Fruit fly (Drosophila melanogaster) whole organism, embryonic: ENCODE measurements around the gene CG5762.
A peak's percentile ranks its signal among the peaks of the same experiment; 100 is the strongest.

Experiments used
- Aef1 ChIP-seq: fragments of 200-800 bp; sonication (Bioruptor generic); IDR thresholded peaks from 3 replicates; pipeline ENCODE4 v1.3.6; 2022; ENCODE audit warnings: missing biosample characterization, missing genetic modification characterization
- Atf-2 ChIP-seq: fragments of 200-800 bp; sonication (Bioruptor generic); optimal IDR thresholded peaks from 2 replicates; lab custom pipeline; 2016; ENCODE audit warnings: missing biosample characterization, missing genetic modification characterization
- Blimp-1 ChIP-seq: fragments of 200-800 bp; sonication (Bioruptor generic); optimal IDR thresholded peaks from 3 replicates; lab custom pipeline; 2018; ENCODE audit warnings: missing biosample characterization, missing genetic modification characterization, mild to moderate bottlenecking, moderate library complexity, missing genetic modification reagents
- Bteb2 ChIP-seq: fragments of 200-800 bp; sonication (Bioruptor generic); optimal IDR thresholded peaks from 2 replicates; lab custom pipeline; 2016; ENCODE audit warnings: missing biosample characterization, missing genetic modification characterization
- CG11093 ChIP-seq: fragments of 200-800 bp; sonication (Bioruptor generic); IDR thresholded peaks from 3 replicates; pipeline ENCODE4 v1.3.6; 2022; ENCODE audit warnings: missing biosample characterization, missing genetic modification characterization
- CG11723 ChIP-seq: fragments of 200-800 bp; sonication (Bioruptor generic); optimal IDR thresholded peaks from 2 replicates; lab custom pipeline; 2017; ENCODE audit warnings: missing biosample characterization, mild to moderate bottlenecking, missing genetic modification characterization
- CG12236 ChIP-seq: fragments of 200-800 bp; sonication (Bioruptor generic); optimal IDR thresholded peaks from 2 replicates; lab custom pipeline; 2016; ENCODE audit warnings: missing biosample characterization, missing genetic modification characterization
- CG14050 ChIP-seq: fragments of 200-800 bp; sonication (Bioruptor generic); IDR thresholded peaks from 3 replicates; pipeline ENCODE4 v1.3.6; 2022; ENCODE audit warnings: missing biosample characterization, missing genetic modification characterization
- CG14667 ChIP-seq: fragments of 200-800 bp; sonication (Bioruptor generic); IDR thresholded peaks from 2 replicates; pipeline ENCODE4 v1.3.6; 2022; ENCODE audit warnings: missing biosample characterization, missing genetic modification characterization
- CG15269 ChIP-seq: fragments of 200-800 bp; sonication (Bioruptor generic); optimal IDR thresholded peaks from 2 replicates; lab custom pipeline; 2018; ENCODE audit warnings: missing biosample characterization, mild to moderate bottlenecking, missing genetic modification characterization, moderate library complexity
- CG1602 ChIP-seq: fragments of 200-800 bp; sonication (Bioruptor generic); optimal IDR thresholded peaks from 3 replicates; lab custom pipeline; 2016; ENCODE audit warnings: missing biosample characterization, missing genetic modification characterization
- CG1603 ChIP-seq: fragments of 200-800 bp; sonication (Bioruptor generic); optimal IDR thresholded peaks from 2 replicates; lab custom pipeline; 2019; ENCODE audit warnings: missing biosample characterization, mild to moderate bottlenecking, missing genetic modification characterization, moderate library complexity
- CG16779 ChIP-seq: fragments of 200-800 bp; sonication (Bioruptor generic); IDR thresholded peaks from 2 replicates; pipeline ENCODE4 v1.3.6; 2022; ENCODE audit warnings: missing biosample characterization, missing genetic modification characterization
- CG2199 ChIP-seq: fragments of 200-800 bp; sonication (Bioruptor generic); IDR thresholded peaks from 3 replicates; pipeline ENCODE4 v1.3.6; 2022; ENCODE audit warnings: missing biosample characterization, missing genetic modification characterization
- CG31224 ChIP-seq: fragments of 200-800 bp; sonication (Bioruptor generic); IDR thresholded peaks from 2 replicates; pipeline ENCODE4 v1.3.6; 2022; ENCODE audit warnings: missing biosample characterization, missing genetic modification characterization
- CG5245 ChIP-seq: fragments of 200-800 bp; sonication (Bioruptor generic); optimal IDR thresholded peaks from 3 replicates; lab custom pipeline; 2016; ENCODE audit warnings: missing biosample characterization, missing genetic modification characterization
- CG6272 ChIP-seq: fragments of 200-800 bp; sonication (Bioruptor generic); IDR thresholded peaks from 2 replicates; pipeline ENCODE4 v1.3.6; 2022; ENCODE audit warnings: missing biosample characterization, missing genetic modification characterization
- CG7928 ChIP-seq: fragments of 200-800 bp; sonication (Bioruptor generic); optimal IDR thresholded peaks from 2 replicates; lab custom pipeline; 2017; ENCODE audit warnings: missing biosample characterization, mild to moderate bottlenecking, missing genetic modification characterization
- CG7963 ChIP-seq: fragments of 200-800 bp; sonication (Bioruptor generic); IDR thresholded peaks from 3 replicates; pipeline ENCODE4 v1.3.6; 2022; ENCODE audit warnings: missing biosample characterization, missing genetic modification characterization; ENCODE audit not compliant: partially characterized antibody
- CG7987 ChIP-seq: fragments of 200-800 bp; sonication (Bioruptor generic); optimal IDR thresholded peaks from 2 replicates; lab custom pipeline; 2018; ENCODE audit warnings: missing biosample characterization, mild to moderate bottlenecking, missing genetic modification characterization, moderate library complexity
- CG9437 ChIP-seq: fragments of 200-800 bp; sonication (Bioruptor generic); optimal IDR thresholded peaks from 2 replicates; lab custom pipeline; 2018; ENCODE audit warnings: missing biosample characterization, mild to moderate bottlenecking, missing genetic modification characterization
- CG9876 ChIP-seq: fragments of 200-800 bp; sonication (Bioruptor generic); optimal IDR thresholded peaks from 2 replicates; lab custom pipeline; 2016; ENCODE audit warnings: missing biosample characterization, missing genetic modification characterization
- Dfd ChIP-seq, 2 experiments: fragments of >200 bp; optimal IDR thresholded peaks; 2 replicates each; lab custom pipeline; 2017; ENCODE audit warnings: missing biosample characterization in 2 of 2, missing genetic modification characterization in 2 of 2
- Doc3 ChIP-seq: fragments of 200-800 bp; sonication (Bioruptor generic); IDR thresholded peaks from 3 replicates; pipeline ENCODE4 v1.3.6; 2022; ENCODE audit warnings: missing biosample characterization, missing genetic modification characterization; ENCODE audit not compliant: partially characterized antibody
- Fer3 ChIP-seq: fragments of 200-800 bp; sonication (Bioruptor generic); optimal IDR thresholded peaks from 2 replicates; lab custom pipeline; 2018; ENCODE audit warnings: missing biosample characterization, mild to moderate bottlenecking, missing genetic modification characterization, moderate library complexity
- HLH3B ChIP-seq: fragments of 200-800 bp; sonication (Bioruptor generic); IDR thresholded peaks from 2 replicates; pipeline ENCODE4 v1.3.6; 2022; ENCODE audit warnings: missing biosample characterization, missing genetic modification characterization
- Hr39 ChIP-seq: fragments of >200 bp; optimal IDR thresholded peaks from 2 replicates; lab custom pipeline; 2017
- Max ChIP-seq: fragments of 200-800 bp; sonication (Bioruptor generic); optimal IDR thresholded peaks from 2 replicates; lab custom pipeline; 2016; ENCODE audit warnings: missing biosample characterization, mild to moderate bottlenecking, missing genetic modification characterization
- Myb ChIP-seq: fragments of 200-800 bp; sonication (Bioruptor generic); optimal IDR thresholded peaks from 2 replicates; lab custom pipeline; 2016; ENCODE audit warnings: missing biosample characterization, missing genetic modification characterization
- NK7.1 ChIP-seq: fragments of 200-800 bp; sonication (Bioruptor generic); optimal IDR thresholded peaks from 3 replicates; lab custom pipeline; 2016; ENCODE audit warnings: missing biosample characterization, missing genetic modification characterization
- Tbp ChIP-seq: fragments of >200 bp; optimal IDR thresholded peaks from 2 replicates; lab custom pipeline; 2018; ENCODE audit warnings: missing biosample characterization, missing genetic modification characterization
- YL-1 ChIP-seq: fragments of 200-800 bp; sonication (Bioruptor generic); optimal IDR thresholded peaks from 3 replicates; lab custom pipeline; 2017; ENCODE audit warnings: missing biosample characterization, mild to moderate bottlenecking, missing genetic modification characterization
- bbx ChIP-seq: fragments of 200-800 bp; sonication (Bioruptor generic); IDR thresholded peaks from 2 replicates; pipeline ENCODE4 v1.3.6; 2022; ENCODE audit warnings: missing biosample characterization, missing genetic modification characterization; ENCODE audit not compliant: partially characterized antibody
- bsh ChIP-seq, 2 experiments: fragments of 200-800 bp; sonication (Bioruptor generic); optimal IDR thresholded peaks; 2 replicates each; lab custom pipeline; 2017 to 2018; ENCODE audit warnings: mild to moderate bottlenecking in 2 of 2, missing biosample characterization in 2 of 2, missing genetic modification characterization in 2 of 2, moderate library complexity in 1 of 2
- caup ChIP-seq: fragments of 200-800 bp; sonication (Bioruptor generic); optimal IDR thresholded peaks from 3 replicates; lab custom pipeline; 2017; ENCODE audit warnings: missing biosample characterization, mild to moderate bottlenecking, missing genetic modification characterization, moderate library complexity; ENCODE audit not compliant: severe bottlenecking
- chif ChIP-seq, 2 experiments: fragments of 200-800 bp; sonication (Bioruptor generic); optimal IDR thresholded peaks; 3 replicates each; lab custom pipeline; 2016; ENCODE audit warnings: missing biosample characterization in 2 of 2, missing genetic modification characterization in 2 of 2
- dm ChIP-seq: fragments of 200-800 bp; sonication (Bioruptor generic); optimal IDR thresholded peaks from 3 replicates; lab custom pipeline; 2016; ENCODE audit warnings: missing biosample characterization, missing genetic modification characterization
- ems ChIP-seq: fragments of 200-800 bp; sonication (Bioruptor generic); optimal IDR thresholded peaks from 3 replicates; lab custom pipeline; 2016; ENCODE audit warnings: missing biosample characterization, missing genetic modification characterization
- exex ChIP-seq: fragments of 200-800 bp; sonication (Bioruptor generic); optimal IDR thresholded peaks from 4 replicates; lab custom pipeline; 2018; ENCODE audit warnings: missing biosample characterization, mild to moderate bottlenecking, missing genetic modification characterization, moderate library complexity
- fd102C ChIP-seq: fragments of 200-800 bp; sonication (Bioruptor generic); optimal IDR thresholded peaks from 2 replicates; lab custom pipeline; 2018; ENCODE audit warnings: missing biosample characterization, mild to moderate bottlenecking, missing genetic modification characterization, moderate library complexity
- fd96Cb ChIP-seq: fragments of 200-800 bp; sonication (Bioruptor generic); optimal IDR thresholded peaks from 2 replicates; lab custom pipeline; 2018; ENCODE audit warnings: missing biosample characterization, mild to moderate bottlenecking, missing genetic modification characterization, moderate library complexity
- gfzf ChIP-seq: fragments of 200-800 bp; sonication (Bioruptor generic); optimal IDR thresholded peaks from 2 replicates; lab custom pipeline; 2016; ENCODE audit warnings: missing biosample characterization, mild to moderate bottlenecking, missing genetic modification characterization, moderate library complexity
- nom ChIP-seq: fragments of 200-800 bp; sonication (Bioruptor generic); optimal IDR thresholded peaks from 2 replicates; lab custom pipeline; 2017; ENCODE audit warnings: missing biosample characterization, missing genetic modification characterization, mild to moderate bottlenecking, moderate library complexity, missing genetic modification reagents
- odd ChIP-seq: fragments of 200-800 bp; sonication (Bioruptor generic); optimal IDR thresholded peaks from 2 replicates; lab custom pipeline; 2017; ENCODE audit warnings: missing biosample characterization, mild to moderate bottlenecking, missing genetic modification characterization
- pb ChIP-seq: fragments of 200-800 bp; sonication (Bioruptor generic); optimal IDR thresholded peaks from 3 replicates; lab custom pipeline; 2016; ENCODE audit warnings: missing biosample characterization, missing genetic modification characterization
- pfk ChIP-seq: fragments of 200-800 bp; sonication (Bioruptor generic); optimal IDR thresholded peaks from 2 replicates; lab custom pipeline; 2018; ENCODE audit warnings: missing biosample characterization, mild to moderate bottlenecking, missing genetic modification characterization, moderate library complexity
- sob ChIP-seq: fragments of 200-800 bp; sonication (Bioruptor generic); IDR thresholded peaks from 2 replicates; pipeline ENCODE4 v1.3.6; 2022; ENCODE audit warnings: missing biosample characterization, missing genetic modification characterization
- tap ChIP-seq: fragments of 200-800 bp; optimal IDR thresholded peaks from 3 replicates; lab custom pipeline; 2019; ENCODE audit warnings: missing biosample characterization, mild to moderate bottlenecking, missing genetic modification characterization, moderate library complexity
- tll ChIP-seq, 2 experiments: fragments of 200-800 bp in 1 of 2; fragments of >200 bp in 1 of 2; sonication (Bioruptor generic) in 1 of 2; optimal IDR thresholded peaks; 2 replicates each; lab custom pipeline; 2017 to 2019; ENCODE audit warnings: missing biosample characterization in 2 of 2, missing genetic modification characterization in 2 of 2, mild to moderate bottlenecking in 1 of 2, moderate library complexity in 1 of 2

Gene CG5762

dm6 chr3R:24348420-24349190 lies 12.9 kb downstream of the CG5762 start, which contains the start of the genes CG5746 and CG6454 (continued):
- TF ChIP-seq pfk (GFP tag; lab: Kevin White, UChicago) (no peak), Max (GFP tag; lab: Kevin White, UChicago) (peak; percentile 39), pb (GFP tag; lab: Kevin White, UChicago) (no peak), dm (peak; percentile 36), bsh (GFP tag; optimal IDR thresholded peaks at IDR 0.05; lab: Kevin White, UChicago) (no peak), CG12236 (GFP tag; lab: Kevin White, UChicago) (no peak), exex (tag; lab: Kevin White, UChicago) (no peak), Atf-2 (peak; percentile 51), Doc3 (GFP tag; lab: Robert Waterston, UW) (no peak), HLH3B (GFP tag; lab: Robert Waterston, UW) (peak; percentile 51; the same call in 1 of the 2 replicates), gfzf (GFP tag; lab: Kevin White, UChicago) (peak; percentile 76), CG6272 (GFP tag; lab: Robert Waterston, UW) (0 out of 2 replicates have a peak, but pooled peaks have one; percentile 32), Bteb2 (GFP tag; lab: Kevin White, UChicago) (no peak), Hr39 (lab: Kevin White, UChicago) (no peak), CG7963 (GFP tag; lab: Robert Waterston, UW) (no peak), Aef1 (GFP tag; lab: Robert Waterston, UW) (peak; percentile 50; the same call in 2 of the 3 replicates), Tbp (peak; percentile 59), CG15269 (tag; lab: Kevin White, UChicago) (no peak), tap (tag; lab: Kevin White, UChicago) (no peak), odd (no peak), CG7928 (GFP tag; lab: Kevin White, UChicago) (no peak), CG11093 (GFP tag; lab: Robert Waterston, UW) (no peak), CG7987 (GFP tag; lab: Kevin White, UChicago) (no peak), CG9876 (GFP tag; lab: Kevin White, UChicago) (no peak), CG31224 (GFP tag; lab: Robert Waterston, UW) (no peak; the same call in 1 of the 2 replicates), fd96Cb (peak; percentile 25), Dfd (GFP tag; optimal IDR thresholded peaks at IDR 0.05; lab: Kevin White, UChicago) (no peak), Fer3 (tag; lab: Kevin White, UChicago) (no peak), YL-1 (peak; percentile 89), Blimp-1 (GFP tag; lab: Kevin White, UChicago) (no peak), bbx (GFP tag; lab: Robert Waterston, UW) (no peak), CG1603 (tag; lab: Kevin White, UChicago) (no peak), tll (GFP tag; optimal IDR thresholded peaks at IDR 0.05; lab: Kevin White, UChicago) (peak in 1 of 2 experiments; percentile 11), ems (GFP tag; lab: Kevin White, UChicago) (peak; percentile 40), NK7.1 (GFP tag; lab: Kevin White, UChicago) (no peak), chif (GFP tag; optimal IDR thresholded peaks at IDR 0.05; lab: Kevin White, UChicago) (peak in 1 of 2 experiments; percentile 47), caup (no peak), CG14667 (GFP tag; lab: Robert Waterston, UW) (no peak), fd102C (GFP tag; lab: Kevin White, UChicago) (no peak), sob (GFP tag; lab: Robert Waterston, UW) (peak; percentile 59; the same call in 1 of the 2 replicates), CG9437 (GFP tag; lab: Kevin White, UChicago) (peak; percentile 70), CG11723 (GFP tag; lab: Kevin White, UChicago) (no peak), CG2199 (GFP tag; lab: Robert Waterston, UW) (no peak), CG1602 (GFP tag; lab: Kevin White, UChicago) (peak; percentile 51), CG14050 (GFP tag; lab: Robert Waterston, UW) (no peak), CG5245 (GFP tag; lab: Kevin White, UChicago) (peak; percentile 28), CG16779 (GFP tag; lab: Robert Waterston, UW) (no peak), Myb (GFP tag; lab: Kevin White, UChicago) (peak; percentile 48), nom (GFP tag; lab: Kevin White, UChicago) (no peak)
